Fruit fly (Drosophila melanogaster): ENCODE results near the gene CG4045.
A peak's percentile ranks its signal among the peaks of the same experiment; 100 is the strongest.

The CG4045 gene

DNA sequence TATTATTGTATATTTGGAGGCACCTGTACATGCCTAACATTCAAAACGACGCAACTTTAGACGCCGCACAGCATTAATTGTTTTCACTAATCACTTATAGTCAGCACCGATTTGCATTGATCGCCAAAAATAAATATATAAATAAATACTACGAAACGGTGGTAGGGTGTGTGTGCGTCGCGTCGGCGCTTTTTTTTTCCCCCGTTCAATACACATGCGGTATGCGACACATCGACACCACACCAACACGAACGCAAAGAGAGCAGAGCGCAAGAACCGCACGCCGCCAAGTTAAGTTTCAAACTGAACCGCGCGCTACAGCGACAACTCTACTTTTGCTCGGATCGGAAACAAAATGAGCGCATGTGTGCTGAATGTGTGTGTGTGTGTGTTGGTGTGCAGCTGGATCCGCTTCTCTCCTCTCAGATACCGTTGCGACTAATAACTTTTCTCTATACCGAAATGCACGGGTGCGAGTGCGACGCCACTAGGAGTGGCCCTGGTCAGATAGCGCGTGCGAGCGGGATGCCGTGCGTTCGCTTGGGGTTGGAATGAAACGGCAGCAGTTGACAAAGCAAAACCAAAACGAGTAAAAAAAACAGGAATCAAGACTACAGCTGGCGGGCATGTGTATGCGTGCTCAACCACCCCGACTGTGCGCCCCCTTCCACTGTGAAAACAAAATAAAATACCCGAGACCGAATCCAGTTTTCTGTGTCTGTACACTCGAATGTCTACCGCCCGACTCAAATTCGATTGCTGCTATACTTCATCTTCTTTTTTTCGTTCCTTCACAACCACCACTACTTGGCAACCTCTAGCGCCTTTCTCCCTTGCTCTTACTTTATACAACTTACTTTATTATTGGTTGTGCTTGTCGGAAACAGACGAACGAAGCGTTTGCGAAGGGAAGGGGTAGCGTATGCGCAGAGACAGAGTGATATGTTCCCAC, 47.6 kb upstream of the CG4045 start, which contains the start of gene ph-d (continued):
- TF ChIP-seq CG18764 (GFP tag; optimal IDR thresholded peaks at IDR 0.05): no peak
- peak; percentile 44 for TF ChIP-seq Asciz (GFP tag; optimal IDR thresholded peaks at IDR 0.05)
- TF ChIP-seq Nf-YC (tag; optimal IDR thresholded peaks at IDR 0.05): peak; percentile 95
- TF ChIP-seq HmgZ (tag; optimal IDR thresholded peaks at IDR 0.05): peak; percentile 44
- TF ChIP-seq sob (GFP tag; IDR thresholded peaks at IDR 0.05): peak; percentile 34; the same call in 1 of the 2 replicates
- no peak for TF ChIP-seq corto (GFP tag; optimal IDR thresholded peaks at IDR 0.05)
- TF ChIP-seq chn (GFP tag; optimal IDR thresholded peaks at IDR 0.05): no peak
- TF ChIP-seq h (optimal IDR thresholded peaks at IDR 0.05): no peak
- no peak for TF ChIP-seq rib (GFP tag; IDR thresholded peaks at IDR 0.05)
- TF ChIP-seq Awh (GFP tag; IDR thresholded peaks at IDR 0.05): no peak
- TF ChIP-seq ATbp (GFP tag; optimal IDR thresholded peaks at IDR 0.05): peak; percentile 48
- no peak for TF ChIP-seq hkb (optimal IDR thresholded peaks at IDR 0.05)
- TF ChIP-seq hkb (GFP tag; IDR thresholded peaks at IDR 0.05): peak; percentile 60
- peak; percentile 63 for TF ChIP-seq CG31441 (GFP tag; IDR thresholded peaks at IDR 0.05)
- peak; percentile 70 for TF ChIP-seq MTF-1 (GFP tag; optimal IDR thresholded peaks at IDR 0.05; ENCODE audit: borderline replicate concordance)
- peak in 1 of 3 experiments; percentile 58 for TF ChIP-seq lola (GFP tag; optimal IDR thresholded peaks at IDR 0.05)
- no peak for TF ChIP-seq trh (GFP tag; optimal IDR thresholded peaks at IDR 0.05)
- TF ChIP-seq CG2889 (GFP tag; IDR thresholded peaks at IDR 0.05): no peak
- no peak for TF ChIP-seq vnd (GFP tag; IDR thresholded peaks at IDR 0.05; ENCODE audit: partially characterized antibody)
- no peak for TF ChIP-seq emc (GFP tag; optimal IDR thresholded peaks at IDR 0.05)
- TF ChIP-seq CG34376 (GFP tag; optimal IDR thresholded peaks at IDR 0.05): peak; percentile 81
- peak; percentile 18 for TF ChIP-seq CG5245 (GFP tag; optimal IDR thresholded peaks at IDR 0.05)
- no peak for TF ChIP-seq pan (optimal IDR thresholded peaks at IDR 0.05)
- TF ChIP-seq pan (GFP tag; optimal IDR thresholded peaks at IDR 0.05 in 1 of 2, IDR thresholded peaks at IDR 0.05 in 1 of 2): peak in 1 of 2 experiments; percentile 35
- TF ChIP-seq CG1529 (GFP tag; optimal IDR thresholded peaks at IDR 0.05): peak; percentile 45
- TF ChIP-seq CG12659 (GFP tag; optimal IDR thresholded peaks at IDR 0.05): peak; percentile 58
- 0 out of 2 replicates have a peak, but pooled peaks have one; percentile 26 for TF ChIP-seq CG6689 (GFP tag; IDR thresholded peaks at IDR 0.05)
- TF ChIP-seq CG15514 (GFP tag; optimal IDR thresholded peaks at IDR 0.05): peak; percentile 53
- TF ChIP-seq fd102C (GFP tag; optimal IDR thresholded peaks at IDR 0.05): no peak
- peak; percentile 30 for TF ChIP-seq exex (tag; optimal IDR thresholded peaks at IDR 0.05)
- peak; percentile 47 for TF ChIP-seq CG2116 (GFP tag; optimal IDR thresholded peaks at IDR 0.05)
- TF ChIP-seq odd (GFP tag; optimal IDR thresholded peaks at IDR 0.05): peak; percentile 1
- TF ChIP-seq gfzf (GFP tag; optimal IDR thresholded peaks at IDR 0.05): no peak
- TF ChIP-seq Kr (GFP tag; optimal IDR thresholded peaks at IDR 0.05): no peak
- no peak for TF ChIP-seq fru (optimal IDR thresholded peaks at IDR 0.05)
- peak; percentile 69; the same call in 1 of the 2 replicates for TF ChIP-seq aop (GFP tag; IDR thresholded peaks at IDR 0.05)
- TF ChIP-seq onecut (GFP tag; IDR thresholded peaks at IDR 0.05): peak; percentile 19; the same call in 1 of the 2 replicates
- no peak for TF ChIP-seq zfh1 (GFP tag; IDR thresholded peaks at IDR 0.05)
- TF ChIP-seq CG4617 (GFP tag; optimal IDR thresholded peaks at IDR 0.05; ENCODE audit: borderline replicate concordance): no peak
- no peak for TF ChIP-seq ham (GFP tag; IDR thresholded peaks at IDR 0.05)
- TF ChIP-seq CoRest (tag; optimal IDR thresholded peaks at IDR 0.05): peak; percentile 22
- peak; percentile 53 for TF ChIP-seq CG17359 (tag; optimal IDR thresholded peaks at IDR 0.05)
- no peak for TF ChIP-seq fu2 (GFP tag; optimal IDR thresholded peaks at IDR 0.05)
- no peak for TF ChIP-seq pnt (GFP tag; optimal IDR thresholded peaks at IDR 0.05)
- TF ChIP-seq mam (GFP tag; optimal IDR thresholded peaks at IDR 0.05): no peak
- TF ChIP-seq dysf (GFP tag; IDR thresholded peaks at IDR 0.05): peak; percentile 54; the same call in 2 of the 3 replicates
- peak; percentile 49 for TF ChIP-seq CG2712 (tag; optimal IDR thresholded peaks at IDR 0.05)
- TF ChIP-seq CG3726 (GFP tag; IDR thresholded peaks at IDR 0.05): no peak
- no peak for TF ChIP-seq CG43689 (GFP tag; IDR thresholded peaks at IDR 0.05)

Data from whole organism, embryonic.